Worm (Caenorhabditis elegans): Measurements from ENCODE around the gene clec-163.

ce11 chrIII:10763032-10763431, 31.1 kb upstream of the clec-163 start, which contains the start of gene dpy-28:
- no peak for TF ChIP-seq egl-27 (tag; optimal IDR thresholded peaks at IDR 0.05)
- TF ChIP-seq skn-1 (tag; optimal IDR thresholded peaks at IDR 0.05): no peak
- TF ChIP-seq ZK546.5 (tag; optimal IDR thresholded peaks at IDR 0.05): no peak
- no peak for TF ChIP-seq unc-39 (tag; optimal IDR thresholded peaks at IDR 0.05)
- TF ChIP-seq nhr-11 (tag; optimal IDR thresholded peaks at IDR 0.05): no peak
- TF ChIP-seq nhr-12 (tag; optimal IDR thresholded peaks at IDR 0.05): no peak
- no peak for TF ChIP-seq pha-4 (tag; optimal IDR thresholded peaks at IDR 0.05)
- no peak for TF ChIP-seq ceh-9 (tag; optimal IDR thresholded peaks at IDR 0.05)
- no peak for TF ChIP-seq nhr-28 (tag; optimal IDR thresholded peaks at IDR 0.05)
- TF ChIP-seq lin-15B (tag; optimal IDR thresholded peaks at IDR 0.05): no peak
- no peak for TF ChIP-seq jun-1 (tag; optimal IDR thresholded peaks at IDR 0.05)

Data from whole organism, L3 larva.